Fruit fly (Drosophila melanogaster): ENCODE data around the gene f-cup.

DNA sequence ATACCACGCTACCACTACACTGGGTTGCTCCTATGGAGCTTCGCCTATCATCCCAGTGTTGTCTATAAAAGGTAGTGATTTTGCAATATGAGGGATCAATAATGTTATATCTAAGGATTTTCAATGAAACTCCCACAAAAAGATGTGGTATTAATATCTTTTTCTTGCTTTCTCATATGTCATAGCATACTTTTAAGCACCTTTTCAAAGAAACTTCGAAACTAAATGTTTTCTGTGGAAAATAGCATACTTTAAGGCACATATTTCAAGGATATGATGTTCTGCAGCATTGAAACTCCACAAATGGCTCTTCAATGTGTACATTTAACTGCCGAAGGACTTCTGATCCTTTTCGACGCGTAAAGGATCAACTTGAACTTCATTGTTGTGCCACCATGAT lies 27.7 kb downstream of the f-cup start:
- no peak for TF ChIP-seq psq (optimal IDR thresholded peaks at IDR 0.05)
- no peak for TF ChIP-seq ttk (optimal IDR thresholded peaks at IDR 0.05)
- no peak for TF ChIP-seq insv (optimal IDR thresholded peaks at IDR 0.05)
- no peak for TF ChIP-seq Sin3A (optimal IDR thresholded peaks at IDR 0.05)
- TF ChIP-seq h (optimal IDR thresholded peaks at IDR 0.05): no peak
- TF ChIP-seq Myc (optimal IDR thresholded peaks at IDR 0.05): no peak

All from Kc167 (cell line).